Worm (Caenorhabditis elegans): Measurements from ENCODE around the gene acl-3.

acl-3 gene

DNA sequence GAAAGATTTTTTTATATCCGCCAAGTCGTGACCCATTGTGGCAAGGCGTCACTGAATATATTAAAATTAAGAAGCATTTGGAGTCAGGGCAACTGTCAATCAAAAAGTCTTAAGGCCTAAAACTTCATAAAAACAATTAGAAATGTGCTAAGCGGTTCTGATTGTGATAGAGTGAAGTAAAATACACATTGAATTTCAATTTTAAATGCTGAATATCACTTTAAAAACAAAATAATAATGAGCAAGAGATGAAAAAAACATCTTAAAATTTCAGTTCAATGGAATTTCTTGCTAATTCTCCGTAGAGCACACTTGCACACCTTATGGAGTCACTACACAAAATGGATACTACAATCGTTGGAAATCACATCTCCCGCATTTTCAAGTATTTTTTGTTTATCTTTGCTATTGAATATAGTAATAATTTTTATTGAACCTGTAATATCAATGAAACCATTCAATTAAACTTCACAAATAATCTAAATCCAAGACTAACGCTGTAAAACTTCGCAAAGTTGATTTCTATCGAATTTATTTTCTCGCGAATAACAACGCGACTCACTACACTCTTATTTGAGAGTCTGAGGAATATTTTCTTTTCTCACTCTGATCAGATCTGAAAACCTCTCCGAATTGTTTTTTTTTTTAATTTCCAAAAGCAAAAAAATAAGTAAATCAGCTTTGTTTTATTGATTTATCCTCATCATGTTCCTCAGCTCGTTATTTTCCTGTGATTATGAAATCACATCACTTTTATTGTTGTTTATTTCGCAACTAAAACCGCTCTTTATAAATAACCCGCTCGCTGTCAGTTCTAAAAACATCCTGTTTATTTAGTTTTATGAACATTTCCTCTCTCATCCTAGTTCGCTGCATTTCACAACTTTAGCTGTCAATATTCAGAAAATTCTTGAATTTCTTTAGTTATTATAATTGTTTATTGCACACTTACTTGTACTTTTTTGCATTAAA lies 16.1 kb downstream of the acl-3 start, which contains the start of gene mars-1 (continued):
- TF ChIP-seq lin-11 (tag; optimal IDR thresholded peaks at IDR 0.05) (no peak), unc-86 (tag; optimal IDR thresholded peaks at IDR 0.05) (peak; percentile 57), tbx-2 (tag; optimal IDR thresholded peaks at IDR 0.05) (peak; percentile 80), fax-1 (tag; optimal IDR thresholded peaks at IDR 0.05) (peak; percentile 72), unc-55 (GFP tag; optimal IDR thresholded peaks at IDR 0.05) (no peak), K09A11.1 (tag; optimal IDR thresholded peaks at IDR 0.05; ENCODE audit: insufficient read depth) (no peak), elt-2 (tag; optimal IDR thresholded peaks at IDR 0.05) (peak; percentile 59), lim-6 (tag; optimal IDR thresholded peaks at IDR 0.05) (peak; percentile 54), tbx-7 (tag; optimal IDR thresholded peaks at IDR 0.05) (peak; percentile 79), F13H6.1 (tag; optimal IDR thresholded peaks at IDR 0.05) (peak; percentile 72), ceh-14 (tag; optimal IDR thresholded peaks at IDR 0.05) (peak; percentile 62)

DNA sequence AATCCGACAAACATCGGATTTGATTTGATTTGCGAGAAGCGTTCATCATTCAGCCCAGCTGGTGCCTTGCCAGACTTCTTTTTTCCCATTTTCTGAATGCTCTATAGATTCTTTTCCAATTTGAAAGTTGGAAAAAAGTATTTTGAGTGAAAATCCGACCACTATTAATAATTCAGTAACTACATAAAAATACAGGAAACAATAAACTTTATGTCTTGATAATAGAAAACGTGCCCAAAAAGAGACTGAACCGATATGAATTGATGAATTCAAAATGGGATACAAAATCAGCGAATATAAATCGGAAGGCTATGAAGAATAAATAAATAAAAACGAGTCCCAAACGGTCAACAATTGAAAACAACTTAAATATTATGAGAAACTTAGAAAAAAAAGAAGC lies 20.1 kb downstream of the acl-3 start, which contains the start of gene F58B3.4:
Gene F58B3.4, minus strand, starts transcription at position 101 of the 400 bp plus-strand sequence.
- no peak for TF ChIP-seq K09A11.1 (tag; optimal IDR thresholded peaks at IDR 0.05; ENCODE audit: insufficient read depth)
- TF ChIP-seq hlh-13 (GFP tag; optimal IDR thresholded peaks at IDR 0.05): no peak
- no peak for TF ChIP-seq ref-2 (tag; optimal IDR thresholded peaks at IDR 0.05)
- no peak for TF ChIP-seq fkh-6 (tag; optimal IDR thresholded peaks at IDR 0.05)
- TF ChIP-seq pha-2 (tag; optimal IDR thresholded peaks at IDR 0.05): no peak
- TF ChIP-seq ama-1 (optimal IDR thresholded peaks at IDR 0.05): no peak
- TF ChIP-seq pat-9 (tag; optimal IDR thresholded peaks at IDR 0.05): no peak
- TF ChIP-seq hlh-15 (tag; optimal IDR thresholded peaks at IDR 0.05): no peak
- no peak for TF ChIP-seq unc-55 (GFP tag; optimal IDR thresholded peaks at IDR 0.05)
- no peak for TF ChIP-seq ets-4 (tag; optimal IDR thresholded peaks at IDR 0.05)
- no peak for TF ChIP-seq tbx-7 (tag; optimal IDR thresholded peaks at IDR 0.05)
- no peak for TF ChIP-seq lim-6 (tag; optimal IDR thresholded peaks at IDR 0.05)
- TF ChIP-seq Y22D7AL.16 (tag; optimal IDR thresholded peaks at IDR 0.05): no peak
- TF ChIP-seq ceh-31 (tag; optimal IDR thresholded peaks at IDR 0.05): no peak
- TF ChIP-seq pag-3 (tag; optimal IDR thresholded peaks at IDR 0.05; ENCODE audit: borderline replicate concordance): no peak
- TF ChIP-seq ceh-9 (tag; optimal IDR thresholded peaks at IDR 0.05): no peak
- TF ChIP-seq mec-3 (tag; optimal IDR thresholded peaks at IDR 0.05; ENCODE audit: borderline replicate concordance): no peak
- TF ChIP-seq ceh-24 (tag; optimal IDR thresholded peaks at IDR 0.05): no peak

- TF ChIP-seq unc-55 (GFP tag; optimal IDR thresholded peaks at IDR 0.05): no peak
- TF ChIP-seq ceh-9 (tag; optimal IDR thresholded peaks at IDR 0.05): no peak
- TF ChIP-seq hlh-6 (tag; optimal IDR thresholded peaks at IDR 0.05): no peak
- TF ChIP-seq ceh-30 (tag; optimal IDR thresholded peaks at IDR 0.05): no peak
- no peak for TF ChIP-seq fax-1 (tag; optimal IDR thresholded peaks at IDR 0.05)
- no peak for TF ChIP-seq hlh-8 (tag; optimal IDR thresholded peaks at IDR 0.05)
- no peak for TF ChIP-seq unc-3 (GFP tag; conservative IDR thresholded peaks at IDR 0.05)
- TF ChIP-seq unc-3 (tag; optimal IDR thresholded peaks at IDR 0.05): no peak
- no peak for TF ChIP-seq Y22D7AL.16 (tag; optimal IDR thresholded peaks at IDR 0.05)
- no peak for TF ChIP-seq sox-2 (GFP tag; IDR thresholded peaks at IDR 0.05)
- no peak for TF ChIP-seq unc-42 (tag; optimal IDR thresholded peaks at IDR 0.05)
- no peak for TF ChIP-seq C38D4.7 (GFP tag; optimal IDR thresholded peaks at IDR 0.05)
- no peak for TF ChIP-seq fkh-10 (GFP tag; optimal IDR thresholded peaks at IDR 0.05)
Measured at ce11 chrIV:11627847-11628246, 24.0 kb downstream of the acl-3 start, which contains the start of gene lys-6. lys-6 (minus strand) TSS chrIV:11627947.

ce11 chrIV:11625482-11625881 lies 26.3 kb downstream of the acl-3 start, which contains the start of gene lys-5:
lys-5 (minus strand) TSS chrIV:11625582.
- TF ChIP-seq ceh-9 (tag; optimal IDR thresholded peaks at IDR 0.05) (no peak), unc-86 (tag; optimal IDR thresholded peaks at IDR 0.05) (no peak), pax-1 (tag; optimal IDR thresholded peaks at IDR 0.05) (no peak), pha-2 (tag; optimal IDR thresholded peaks at IDR 0.05) (no peak), hlh-15 (tag; optimal IDR thresholded peaks at IDR 0.05) (no peak), ceh-19 (GFP tag; optimal IDR thresholded peaks at IDR 0.05) (no peak), unc-3 (GFP tag; conservative IDR thresholded peaks at IDR 0.05) (no peak), unc-3 (tag; optimal IDR thresholded peaks at IDR 0.05) (no peak), hlh-30 (tag; optimal IDR thresholded peaks at IDR 0.05; ENCODE audit: insufficient read depth) (no peak), ceh-45 (GFP tag; IDR thresholded peaks at IDR 0.05) (no peak)

All from whole organism, late embryonic.